Worm (Caenorhabditis elegans) whole organism, midembryonic: ENCODE results near the gene T28C6.11.

Experiments used
- T22C8.4 ChIP-seq: fragments of 200-800 bp; sonication (Bioruptor generic); IDR thresholded peaks from 2 replicates; pipeline ENCODE4 v1.3.6; 2022; ENCODE audit warnings: missing genetic modification characterization, missing compliant biosample characterization
- cog-1 ChIP-seq: sonication (generic microtip); optimal IDR thresholded peaks from 2 replicates; lab custom pipeline; 2016; ENCODE audit warnings: missing genetic modification characterization, missing compliant biosample characterization
- ref-1 ChIP-seq: fragments of 200-800 bp; sonication (Bioruptor generic); conservative IDR thresholded peaks from 2 replicates; pipeline ENCODE4 v1.3.6; 2022; ENCODE audit warnings: missing genetic modification reagents, missing genetic modification characterization, missing compliant biosample characterization
- tab-1 ChIP-seq: fragments of 200-800 bp; sonication (Bioruptor generic); IDR thresholded peaks from 2 replicates; pipeline ENCODE4 v1.3.6; 2022; ENCODE audit warnings: missing genetic modification characterization, missing compliant biosample characterization
- ztf-23 ChIP-seq: fragments of 200-800 bp; sonication (Bioruptor generic); IDR thresholded peaks from 2 replicates; pipeline ENCODE4 v1.3.6; 2022; ENCODE audit warnings: missing genetic modification reagents, missing genetic modification characterization, missing compliant biosample characterization
- ztf-29 ChIP-seq: fragments of 200-800 bp; sonication (Bioruptor generic); IDR thresholded peaks from 2 replicates; pipeline ENCODE4 v1.3.6; 2022; ENCODE audit warnings: missing genetic modification reagents, missing genetic modification characterization, missing compliant biosample characterization

DNA sequence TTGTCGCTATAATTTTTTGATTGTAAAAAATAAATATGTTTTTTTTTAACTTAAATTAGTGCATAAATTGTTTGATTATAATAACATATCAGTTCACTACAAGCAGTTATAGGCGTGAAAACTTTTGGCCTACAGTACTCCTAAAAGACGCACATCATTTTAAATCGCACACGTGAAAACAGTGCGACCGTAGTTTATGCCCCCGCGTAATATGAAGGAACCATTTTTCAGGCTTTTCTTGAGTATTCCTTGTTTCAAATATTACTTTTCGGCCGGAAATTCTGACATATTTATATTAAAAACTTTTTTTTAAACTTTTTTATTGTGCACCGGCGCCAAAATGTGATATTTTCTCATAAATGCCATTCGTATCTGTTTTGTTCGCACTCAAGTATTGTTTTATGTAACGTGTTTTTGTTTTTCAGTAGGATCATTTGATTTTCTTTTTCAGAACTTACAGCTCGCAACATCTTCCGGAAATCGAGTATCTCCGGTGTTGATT lies 48.5 kb upstream of the T28C6.11 start, which contains the start of gene oma-1:
- TF ChIP-seq cog-1 (tag; lab: Kevin White, UChicago) (no peak), tab-1 (GFP tag; lab: Robert Waterston, UW) (no peak), ref-1 (GFP tag; lab: Robert Waterston, UW) (no peak), T22C8.4 (GFP tag; lab: Robert Waterston, UW) (no peak), ztf-23 (no peak), ztf-29 (GFP tag; lab: Robert Waterston, UW) (no peak)
